Fruit fly (Drosophila melanogaster): ENCODE results near the gene atilla.

The atilla gene

DNA sequence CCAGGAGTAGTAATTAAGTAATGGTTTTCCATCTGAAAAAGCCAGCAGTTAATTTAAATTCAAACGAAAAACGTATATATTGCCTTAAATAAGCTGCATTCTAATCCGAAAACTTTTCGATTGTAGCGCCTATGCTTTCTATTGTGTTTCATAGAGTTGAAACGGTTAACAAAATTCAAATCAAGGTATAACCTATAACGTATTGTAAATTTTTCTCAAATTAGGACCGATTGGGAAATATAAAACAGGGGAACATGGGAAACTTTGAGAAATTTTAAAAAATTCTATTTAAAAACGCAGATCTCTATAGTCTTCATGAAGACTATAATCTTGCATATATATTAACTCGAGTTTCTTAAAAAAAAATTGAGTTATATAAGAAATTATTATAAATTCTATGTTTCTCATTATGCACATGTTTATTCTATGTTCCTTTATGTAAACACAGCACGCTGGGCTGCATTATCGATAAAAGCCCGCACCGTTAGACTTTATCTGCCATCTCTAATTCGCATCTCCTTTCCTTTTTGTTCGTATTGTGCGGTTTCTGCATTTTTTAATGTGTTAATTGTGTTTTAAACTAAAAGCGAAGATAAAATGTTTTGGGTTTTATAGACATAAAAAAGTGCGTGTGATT lies 3.1 kb downstream of the atilla start, which contains the start of gene bru1:
TSS of gene bru1 (plus strand) at position 512 of the 637 bp plus-strand sequence.
- no peak for TF ChIP-seq CG4318 (GFP tag; optimal IDR thresholded peaks at IDR 0.05)
- no peak for TF ChIP-seq CG11762 (GFP tag; optimal IDR thresholded peaks at IDR 0.05; ENCODE audit: insufficient read depth)
- no peak for TF ChIP-seq Hr4 (GFP tag; optimal IDR thresholded peaks at IDR 0.05)
- TF ChIP-seq ss (GFP tag; optimal IDR thresholded peaks at IDR 0.05) = no peak
- TF ChIP-seq lz (GFP tag; optimal IDR thresholded peaks at IDR 0.05) = no peak
- no peak for TF ChIP-seq CG32006 (GFP tag; optimal IDR thresholded peaks at IDR 0.05)
- TF ChIP-seq acj6 (GFP tag; optimal IDR thresholded peaks at IDR 0.05) = no peak
- no peak for TF ChIP-seq net (GFP tag; optimal IDR thresholded peaks at IDR 0.05)
- no peak for TF ChIP-seq CG11902 (GFP tag; optimal IDR thresholded peaks at IDR 0.05)
- TF ChIP-seq CG8119 (GFP tag; IDR thresholded peaks at IDR 0.05) = no peak
- no peak for TF ChIP-seq esn (GFP tag; optimal IDR thresholded peaks at IDR 0.05)
- TF ChIP-seq Sox15 (GFP tag; optimal IDR thresholded peaks at IDR 0.05) = no peak
- no peak for TF ChIP-seq topi (GFP tag; optimal IDR thresholded peaks at IDR 0.05)
- no peak for TF ChIP-seq CG10669 (GFP tag; optimal IDR thresholded peaks at IDR 0.05)

DNA sequence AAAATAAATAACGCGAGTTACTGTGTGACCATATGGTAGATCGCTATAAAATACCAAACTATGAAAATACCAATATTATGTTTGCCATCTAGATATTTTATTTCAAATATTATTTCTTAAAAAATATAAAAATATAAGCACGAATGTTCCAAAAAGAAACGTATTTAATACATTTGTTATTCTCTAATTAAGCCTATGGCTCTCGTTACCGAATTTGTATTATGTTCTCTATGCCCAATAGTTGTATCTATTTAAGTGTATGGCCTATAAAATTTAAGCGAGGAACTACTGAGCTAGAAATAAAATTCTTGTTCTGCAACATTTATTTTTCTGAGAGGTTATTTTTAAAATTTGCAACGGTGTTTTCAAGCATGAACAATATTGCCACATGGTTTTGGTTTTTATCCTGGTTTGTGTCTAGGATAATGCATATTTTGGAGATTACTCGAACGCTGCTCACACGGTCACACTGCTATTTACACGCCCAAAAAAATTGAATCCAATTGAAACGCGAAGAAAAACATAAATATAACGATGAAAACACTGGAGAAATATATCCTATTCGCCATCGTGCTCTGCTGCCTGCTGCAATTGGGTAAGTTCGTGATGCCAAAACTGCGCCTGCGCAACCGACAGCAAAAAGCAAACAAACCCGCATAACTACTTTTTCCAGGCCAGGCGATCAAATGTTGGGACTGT lies 5.0 kb downstream of the atilla start, which contains the start of the genes CG6583 and crok:
TSS of gene CG6583 (minus strand) at position 51 of the 699 bp plus-strand sequence.
TSS of gene crok (plus strand) at position 446 of the 699 bp plus-strand sequence.
- no peak for TF ChIP-seq CG10631 (GFP tag; optimal IDR thresholded peaks at IDR 0.05)
- TF ChIP-seq Ets96B (tag; optimal IDR thresholded peaks at IDR 0.05) = no peak
- TF ChIP-seq Blimp-1 (GFP tag; optimal IDR thresholded peaks at IDR 0.05) = no peak
- no peak for TF ChIP-seq Sox102F (GFP tag; optimal IDR thresholded peaks at IDR 0.05)
- no peak for TF ChIP-seq Hr38 (GFP tag; optimal IDR thresholded peaks at IDR 0.05)
- no peak for TF ChIP-seq CG8119 (GFP tag; IDR thresholded peaks at IDR 0.05)
- no peak for TF ChIP-seq pdm3 (GFP tag; optimal IDR thresholded peaks at IDR 0.05)
- TF ChIP-seq fkh (GFP tag; optimal IDR thresholded peaks at IDR 0.05) = peak; percentile 74
- no peak for TF ChIP-seq Eip93F (GFP tag; optimal IDR thresholded peaks at IDR 0.05)

DNA sequence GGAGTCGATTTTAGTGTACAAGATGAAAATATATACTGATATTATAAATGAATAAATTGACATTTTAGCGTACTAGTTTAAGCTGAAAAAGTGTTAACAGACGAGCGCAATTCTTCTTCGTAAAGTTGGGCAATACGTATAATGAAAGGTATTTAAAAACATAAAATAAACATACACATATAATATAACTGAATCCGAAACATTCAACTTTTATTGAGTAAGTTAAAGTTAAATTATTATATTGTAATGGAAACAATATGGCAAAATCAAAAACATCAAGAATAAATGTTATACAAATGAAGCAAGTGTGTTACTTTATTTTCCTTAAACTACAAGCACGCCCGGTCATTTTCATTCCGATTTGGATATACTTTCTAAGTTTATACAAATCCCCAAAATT lies 7.4 kb downstream of the atilla start, which contains the start of gene CG17217:
TSS of gene CG17217 (plus strand) at position 301 of the 400 bp plus-strand sequence.
- TF ChIP-seq CG31627 (GFP tag; optimal IDR thresholded peaks at IDR 0.05) (no peak), CG11294 (GFP tag; IDR thresholded peaks at IDR 0.05) (no peak), CG10631 (GFP tag; optimal IDR thresholded peaks at IDR 0.05) (no peak), CG4318 (GFP tag; optimal IDR thresholded peaks at IDR 0.05) (no peak), CG15336 (GFP tag; IDR thresholded peaks at IDR 0.05) (no peak), CG11902 (GFP tag; optimal IDR thresholded peaks at IDR 0.05) (no peak), Lpt (GFP tag; optimal IDR thresholded peaks at IDR 0.05) (no peak), Blimp-1 (GFP tag; optimal IDR thresholded peaks at IDR 0.05) (no peak), Gug (GFP tag; IDR thresholded peaks at IDR 0.05) (no peak), CG34406 (GFP tag; optimal IDR thresholded peaks at IDR 0.05) (no peak), CG8319 (GFP tag; optimal IDR thresholded peaks at IDR 0.05) (no peak), topi (GFP tag; optimal IDR thresholded peaks at IDR 0.05) (no peak)

DNA sequence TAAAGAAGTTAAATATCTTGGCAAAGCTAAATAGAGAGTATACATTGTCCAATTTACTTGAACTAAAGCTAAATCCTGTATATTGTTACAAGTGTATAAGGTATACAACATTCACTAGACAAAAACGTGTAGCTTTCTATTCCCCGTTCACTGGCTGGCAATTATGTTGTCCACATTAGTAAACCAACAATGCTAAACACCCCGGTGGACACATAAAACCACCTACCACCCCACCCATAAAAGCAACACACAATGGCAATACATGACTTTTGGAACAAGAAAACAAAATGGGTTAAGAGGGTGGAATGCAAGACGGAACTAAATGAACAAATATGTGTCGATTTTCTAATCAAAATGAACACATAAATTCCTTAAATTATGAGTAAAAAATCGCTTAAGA lies 13.7 kb downstream of the atilla start, which contains the start of gene ZnT33D:
TSS of gene ZnT33D (plus strand) at position 301 of the 400 bp plus-strand sequence.
- TF ChIP-seq fd85E (GFP tag; optimal IDR thresholded peaks at IDR 0.05) (no peak), Sox15 (GFP tag; optimal IDR thresholded peaks at IDR 0.05) (no peak), Hr38 (GFP tag; optimal IDR thresholded peaks at IDR 0.05) (no peak), Ets21C (GFP tag; optimal IDR thresholded peaks at IDR 0.05) (no peak), CG11902 (GFP tag; optimal IDR thresholded peaks at IDR 0.05) (no peak), fd59A (GFP tag; optimal IDR thresholded peaks at IDR 0.05) (no peak)
